Worm (Caenorhabditis elegans) whole organism, L4/young adult: ENCODE results near the gene rabs-5.

ENCODE experiments used
- W03F9.2 ChIP-seq: fragments of 150-350 bp; optimal IDR thresholded peaks from 2 replicates; lab custom pipeline; 2014; ENCODE audit warnings: missing biosample characterization, missing genetic modification characterization
- him-1 ChIP-seq: sonication (generic microtip); optimal IDR thresholded peaks from 2 replicates; lab custom pipeline; 2016; ENCODE audit warnings: missing genotype, missing genetic modification reagents, missing genetic modification characterization, missing compliant biosample characterization

ce11 chrIV:8112187-8112586 lies 4.8 kb upstream of the rabs-5 start, which contains the start of gene Y42H9AR.4:
- TF ChIP-seq W03F9.2 (tag; lab: Kevin White, UChicago) (no peak), him-1 (tag; lab: Kevin White, UChicago) (no peak)
